Fruit fly (Drosophila melanogaster) whole organism, wandering third instar larva: ENCODE measurements around the gene CG12992.

ENCODE experiments used
- Dfd ChIP-seq: fragments of >200 bp; optimal IDR thresholded peaks from 2 replicates; lab custom pipeline; 2017; ENCODE audit warnings: missing biosample characterization, missing genetic modification characterization
- brk ChIP-seq: fragments of 200-800 bp; sonication (Bioruptor generic); optimal IDR thresholded peaks from 2 replicates; lab custom pipeline; 2016; ENCODE audit warnings: missing biosample characterization, mild to moderate bottlenecking, missing genetic modification characterization
- pan ChIP-seq: fragments of >200 bp; optimal IDR thresholded peaks from 2 replicates; lab custom pipeline; 2017
- psq ChIP-seq: fragments of 200-800 bp; sonication (Bioruptor generic); optimal IDR thresholded peaks from 3 replicates; lab custom pipeline; 2017; ENCODE audit warnings: missing biosample characterization, mild to moderate bottlenecking, missing genetic modification characterization, moderate library complexity

dm6 chrX:17578869-17579781 lies 9.5 kb upstream of the CG12992 start, which contains the start of gene Ankle2:
- TF ChIP-seq brk (GFP tag; lab: Kevin White, UChicago), result no peak
- no peak for TF ChIP-seq psq (GFP tag; lab: Kevin White, UChicago)
- no peak for TF ChIP-seq Dfd (GFP tag; lab: Kevin White, UChicago)
- no peak for TF ChIP-seq pan (lab: Kevin White, UChicago)
